Worm (Caenorhabditis elegans) whole organism, L3 larva: ENCODE measurements around the gene F53F1.3.

Experiments
- R02D3.7 ChIP-seq: fragments of 150-350 bp; optimal IDR thresholded peaks from 2 replicates; lab custom pipeline; 2014; ENCODE audit warnings: missing biosample characterization, missing genetic modification characterization
- ZK546.5 ChIP-seq: sonication (generic microtip); optimal IDR thresholded peaks from 2 replicates; lab custom pipeline; 2017; ENCODE audit warnings: missing biosample characterization, missing genetic modification characterization
- aly-2 ChIP-seq: fragments of 150-350 bp; optimal IDR thresholded peaks from 2 replicates; lab custom pipeline; 2014; ENCODE audit warnings: missing biosample characterization, missing genetic modification characterization
- ama-1 ChIP-seq: fragments of 150-350 bp; optimal IDR thresholded peaks from 2 replicates; lab custom pipeline; 2018
- ceh-16 ChIP-seq: sonication (generic microtip); optimal IDR thresholded peaks from 2 replicates; lab custom pipeline; 2017; ENCODE audit warnings: missing biosample characterization, missing genetic modification characterization
- ceh-28 ChIP-seq: fragments of 150-350 bp; optimal IDR thresholded peaks from 2 replicates; lab custom pipeline; 2014; ENCODE audit warnings: missing biosample characterization, missing genetic modification reagents, missing genetic modification characterization
- ceh-9 ChIP-seq: sonication (generic microtip); optimal IDR thresholded peaks from 2 replicates; lab custom pipeline; 2018; ENCODE audit warnings: missing biosample characterization, missing genetic modification characterization
- daf-12 ChIP-seq: fragments of 150-350 bp; optimal IDR thresholded peaks from 2 replicates; lab custom pipeline; 2014; ENCODE audit warnings: missing biosample characterization, missing genetic modification reagents, missing genetic modification characterization
- egl-27 ChIP-seq: sonication (generic microtip); optimal IDR thresholded peaks from 4 replicates; lab custom pipeline; 2017; ENCODE audit warnings: missing biosample characterization, missing genetic modification reagents, missing genetic modification characterization
- egl-5 ChIP-seq: fragments of 150-350 bp; optimal IDR thresholded peaks from 2 replicates; lab custom pipeline; 2017; ENCODE audit warnings: missing biosample characterization, missing genetic modification reagents, missing genetic modification characterization, inconsistent platforms
- elt-3 ChIP-seq, 3 experiments: fragments of 150-350 bp in 1 of 3; sonication (generic microtip) in 2 of 3; optimal IDR thresholded peaks; 2 replicates in 2 of 3; 4 replicates in 1 of 3; lab custom pipeline; 2014 to 2017; ENCODE audit warnings: missing biosample characterization in 3 of 3, missing genetic modification characterization in 3 of 3
- eor-1 ChIP-seq, 2 experiments: fragments of 150-350 bp; optimal IDR thresholded peaks; 2 replicates each; lab custom pipeline; 2014 to 2018; ENCODE audit warnings: missing biosample characterization in 2 of 2, missing genetic modification characterization in 2 of 2
- fkh-10 ChIP-seq: sonication (generic microtip); optimal IDR thresholded peaks from 2 replicates; lab custom pipeline; 2017; ENCODE audit warnings: missing biosample characterization, missing genetic modification reagents, missing genetic modification characterization
- fos-1 ChIP-seq: fragments of 150-350 bp; optimal IDR thresholded peaks from 2 replicates; lab custom pipeline; 2014; ENCODE audit warnings: missing biosample characterization, missing genetic modification characterization
- hmg-11 ChIP-seq: sonication (generic microtip); optimal IDR thresholded peaks from 2 replicates; lab custom pipeline; 2016; ENCODE audit warnings: missing genetic modification characterization, missing compliant biosample characterization
- jun-1 ChIP-seq: fragments of 150-350 bp; optimal IDR thresholded peaks from 2 replicates; lab custom pipeline; 2014; ENCODE audit warnings: missing biosample characterization, missing genetic modification reagents, missing genetic modification characterization
- lin-39 ChIP-seq: fragments of 150-350 bp; optimal IDR thresholded peaks from 2 replicates; lab custom pipeline; 2018; ENCODE audit warnings: missing biosample characterization, missing genetic modification reagents, missing genetic modification characterization
- lsy-12 ChIP-seq: sonication (generic microtip); optimal IDR thresholded peaks from 2 replicates; lab custom pipeline; 2016; ENCODE audit warnings: mild to moderate bottlenecking, missing genetic modification characterization, missing compliant biosample characterization
- mdl-1 ChIP-seq: fragments of 150-350 bp; optimal IDR thresholded peaks from 2 replicates; lab custom pipeline; 2014; ENCODE audit warnings: missing biosample characterization, missing genetic modification characterization
- nfya-1 ChIP-seq: sonication (generic microtip); optimal IDR thresholded peaks from 2 replicates; lab custom pipeline; 2017; ENCODE audit warnings: missing genetic modification characterization, mild to moderate bottlenecking, missing compliant biosample characterization, antibody characterized with exemption, moderate library complexity; ENCODE audit not compliant: insufficient read depth
- nhr-11 ChIP-seq: fragments of 150-350 bp; optimal IDR thresholded peaks from 2 replicates; lab custom pipeline; 2014; ENCODE audit warnings: missing biosample characterization, missing genetic modification characterization
- nhr-12 ChIP-seq: fragments of 150-350 bp; optimal IDR thresholded peaks from 2 replicates; lab custom pipeline; 2014; ENCODE audit warnings: missing biosample characterization, missing genetic modification characterization
- nhr-23 ChIP-seq: fragments of 150-350 bp; optimal IDR thresholded peaks from 2 replicates; lab custom pipeline; 2014; ENCODE audit warnings: missing biosample characterization, missing genetic modification reagents, missing genetic modification characterization
- nhr-237 ChIP-seq: fragments of 150-350 bp; optimal IDR thresholded peaks from 2 replicates; lab custom pipeline; 2014; ENCODE audit warnings: missing biosample characterization, missing genetic modification characterization
- nhr-25 ChIP-seq: sonication (generic microtip); optimal IDR thresholded peaks from 2 replicates; lab custom pipeline; 2017; ENCODE audit warnings: missing biosample characterization, missing genetic modification characterization
- nhr-43 ChIP-seq: sonication (generic microtip); optimal IDR thresholded peaks from 2 replicates; lab custom pipeline; 2016; ENCODE audit warnings: mild to moderate bottlenecking, missing genetic modification characterization, missing compliant biosample characterization; ENCODE audit not compliant: poor library complexity, severe bottlenecking
- nhr-67 ChIP-seq: fragments of 150-350 bp; optimal IDR thresholded peaks from 2 replicates; lab custom pipeline; 2014; ENCODE audit warnings: missing biosample characterization, missing genetic modification characterization
- nhr-76 ChIP-seq: fragments of 150-350 bp; sonication (generic microtip); optimal IDR thresholded peaks from 5 replicates; lab custom pipeline; 2014; ENCODE audit warnings: missing biosample characterization, missing genetic modification characterization
- pqm-1 ChIP-seq: fragments of 150-350 bp; optimal IDR thresholded peaks from 2 replicates; lab custom pipeline; 2017; ENCODE audit warnings: missing biosample characterization, missing genetic modification characterization, inconsistent platforms
- sea-2 ChIP-seq: fragments of 150-350 bp; sonication (generic microtip); optimal IDR thresholded peaks from 4 replicates; lab custom pipeline; 2014; ENCODE audit warnings: missing biosample characterization, missing genetic modification reagents, missing genetic modification characterization
- snpc-4 ChIP-seq: fragments of 150-350 bp; optimal IDR thresholded peaks from 2 replicates; lab custom pipeline; 2014; ENCODE audit warnings: missing biosample characterization, missing genetic modification characterization
- unc-39 ChIP-seq: sonication (generic microtip); optimal IDR thresholded peaks from 4 replicates; lab custom pipeline; 2017; ENCODE audit warnings: missing biosample characterization, missing genetic modification characterization
- zag-1 ChIP-seq: fragments of 150-350 bp; optimal IDR thresholded peaks from 2 replicates; lab custom pipeline; 2014; ENCODE audit warnings: missing biosample characterization, missing genetic modification characterization
- ztf-11 ChIP-seq: fragments of 150-350 bp; optimal IDR thresholded peaks from 2 replicates; lab custom pipeline; 2014; ENCODE audit warnings: missing biosample characterization, missing genetic modification characterization

The F53F1.3 gene

ce11 chrV:13389454-13389853, 18.6 kb upstream of the F53F1.3 start:
- peak in 2 of 3 experiments; percentile 66 to 80 for TF ChIP-seq elt-3 (tag; optimal IDR thresholded peaks at IDR 0.05; lab: Kevin White, UChicago)
- no peak for TF ChIP-seq snpc-4
- TF ChIP-seq ztf-11 (tag; lab: Kevin White, UChicago): no peak
- peak; percentile 13 for TF ChIP-seq nhr-43
- TF ChIP-seq sea-2 (GFP tag; lab: Kevin White, UChicago): no peak
- TF ChIP-seq nhr-25: peak; percentile 67
- TF ChIP-seq ceh-28: peak; percentile 12
- TF ChIP-seq nfya-1 (tag; lab: Kevin White, UChicago): peak; percentile 8
- peak; percentile 62 for TF ChIP-seq nhr-23

- TF ChIP-seq daf-12 (tag; lab: Kevin White, UChicago): no peak
- no peak for TF ChIP-seq jun-1 (tag; lab: Kevin White, UChicago)
- no peak for TF ChIP-seq ceh-16
- TF ChIP-seq R02D3.7: no peak
- TF ChIP-seq ZK546.5 (tag; lab: Kevin White, UChicago): no peak
- no peak for TF ChIP-seq ceh-9 (tag; lab: Kevin White, UChicago)
- no peak for TF ChIP-seq lin-39 (tag; lab: Kevin White, UChicago)
- no peak for TF ChIP-seq lsy-12 (tag; lab: Kevin White, UChicago)
- TF ChIP-seq ztf-11 (tag; lab: Kevin White, UChicago): no peak
- peak; percentile 26 for TF ChIP-seq nhr-43
- TF ChIP-seq eor-1 (tag; optimal IDR thresholded peaks at IDR 0.05; lab: Kevin White, UChicago): no peak
- no peak for TF ChIP-seq aly-2 (tag; lab: Kevin White, UChicago)
- peak; percentile 63 for TF ChIP-seq nhr-25
- no peak for TF ChIP-seq ceh-28
- TF ChIP-seq egl-27 (tag; lab: Kevin White, UChicago): no peak
- no peak for TF ChIP-seq fkh-10 (GFP tag; lab: Kevin White, UChicago)
- no peak for TF ChIP-seq unc-39
- TF ChIP-seq nfya-1 (tag; lab: Kevin White, UChicago): peak; percentile 56
- TF ChIP-seq elt-3 (tag; optimal IDR thresholded peaks at IDR 0.05; lab: Kevin White, UChicago): no peak
- TF ChIP-seq nhr-67: no peak
Observed at ce11 chrV:13390936-13391335, 17.1 kb upstream of the F53F1.3 start.

ce11 chrV:13391378-13392258, 16.4 kb upstream of the F53F1.3 start, which contains the start of gene somi-1:
TSS of gene somi-1 (minus strand) at chrV:13391395.
- TF ChIP-seq nhr-43: peak; percentile 45
- TF ChIP-seq nhr-23: peak; percentile 51
- TF ChIP-seq jun-1 (tag; lab: Kevin White, UChicago): peak; percentile 1
- no peak for TF ChIP-seq pqm-1 (tag; lab: Kevin White, UChicago)
- TF ChIP-seq egl-5: no peak
- peak; percentile 54 for TF ChIP-seq ama-1 (lab: Kevin White, UChicago)
- peak; percentile 69 for TF ChIP-seq nhr-25
- TF ChIP-seq fkh-10 (GFP tag; lab: Kevin White, UChicago): peak; percentile 26
- TF ChIP-seq hmg-11 (tag; lab: Kevin White, UChicago): no peak
- TF ChIP-seq lin-39 (tag; lab: Kevin White, UChicago): peak; percentile 36

- TF ChIP-seq jun-1 (tag; lab: Kevin White, UChicago) (no peak), nhr-25 (no peak), ceh-28 (peak; percentile 2), ceh-9 (tag; lab: Kevin White, UChicago) (no peak), nhr-237 (tag; lab: Kevin White, UChicago) (no peak), nhr-76 (tag; lab: Kevin White, UChicago) (no peak), lsy-12 (tag; lab: Kevin White, UChicago) (peak; percentile 8), elt-3 (tag; optimal IDR thresholded peaks at IDR 0.05; lab: Kevin White, UChicago) (no peak), mdl-1 (tag; lab: Kevin White, UChicago) (no peak), zag-1 (tag; lab: Kevin White, UChicago) (no peak), fos-1 (no peak), nhr-12 (tag; lab: Kevin White, UChicago) (no peak), nhr-11 (tag; lab: Kevin White, UChicago) (no peak), daf-12 (tag; lab: Kevin White, UChicago) (no peak), nfya-1 (tag; lab: Kevin White, UChicago) (peak; percentile 45), nhr-23 (peak; percentile 33), egl-27 (tag; lab: Kevin White, UChicago) (no peak), sea-2 (GFP tag; lab: Kevin White, UChicago) (no peak), fkh-10 (GFP tag; lab: Kevin White, UChicago) (no peak), eor-1 (tag; optimal IDR thresholded peaks at IDR 0.05; lab: Kevin White, UChicago) (no peak), aly-2 (tag; lab: Kevin White, UChicago) (no peak), lin-39 (tag; lab: Kevin White, UChicago) (peak; percentile 17)
Observed at ce11 chrV:13393333-13393803, 14.7 kb upstream of the F53F1.3 start.
